Fruit fly (Drosophila melanogaster) whole organism, embryonic: Measurements from ENCODE around the gene CG31875.

ENCODE experiments used
- B-H2 ChIP-seq: fragments of 200-800 bp; sonication (Bioruptor generic); optimal IDR thresholded peaks from 2 replicates; lab custom pipeline; 2018; ENCODE audit warnings: missing biosample characterization, mild to moderate bottlenecking, missing genetic modification characterization
- CG1024 ChIP-seq: fragments of 200-800 bp; sonication (Bioruptor generic); IDR thresholded peaks from 2 replicates; pipeline ENCODE4 v1.3.6; 2022; ENCODE audit warnings: missing biosample characterization, missing genetic modification characterization
- CG11085 ChIP-seq: fragments of 200-800 bp; sonication (Bioruptor generic); IDR thresholded peaks from 2 replicates; pipeline ENCODE4 v1.3.6; 2022; ENCODE audit warnings: missing biosample characterization, missing genetic modification characterization
- CG11398 ChIP-seq: fragments of 200-800 bp; sonication (Bioruptor generic); optimal IDR thresholded peaks from 2 replicates; lab custom pipeline; 2016; ENCODE audit warnings: missing biosample characterization, missing genetic modification characterization
- CG13296 ChIP-seq: fragments of 200-800 bp; sonication (Bioruptor generic); optimal IDR thresholded peaks from 3 replicates; lab custom pipeline; 2018; ENCODE audit warnings: missing biosample characterization, mild to moderate bottlenecking, missing genetic modification characterization
- CG14441 ChIP-seq: fragments of 200-800 bp; sonication (Bioruptor generic); IDR thresholded peaks from 2 replicates; pipeline ENCODE4 v1.3.6; 2022; ENCODE audit warnings: missing biosample characterization, missing genetic modification characterization
- CG14667 ChIP-seq: fragments of 200-800 bp; sonication (Bioruptor generic); IDR thresholded peaks from 2 replicates; pipeline ENCODE4 v1.3.6; 2022; ENCODE audit warnings: missing biosample characterization, missing genetic modification characterization
- CG14860 ChIP-seq: fragments of 200-800 bp; sonication (Bioruptor generic); IDR thresholded peaks from 3 replicates; pipeline ENCODE4 v1.3.6; 2022; ENCODE audit warnings: missing biosample characterization, missing genetic modification characterization; ENCODE audit not compliant: partially characterized antibody
- CG1603 ChIP-seq: fragments of 200-800 bp; sonication (Bioruptor generic); optimal IDR thresholded peaks from 2 replicates; lab custom pipeline; 2019; ENCODE audit warnings: missing biosample characterization, mild to moderate bottlenecking, missing genetic modification characterization, moderate library complexity
- CG16815 ChIP-seq: fragments of 200-800 bp; sonication (Bioruptor generic); optimal IDR thresholded peaks from 3 replicates; lab custom pipeline; 2017; ENCODE audit warnings: missing biosample characterization, mild to moderate bottlenecking, missing genetic modification characterization
- CG18599 ChIP-seq: fragments of 200-800 bp; sonication (Bioruptor generic); optimal IDR thresholded peaks from 3 replicates; lab custom pipeline; 2017; ENCODE audit warnings: missing biosample characterization, missing genetic modification characterization, mild to moderate bottlenecking, moderate library complexity, missing genetic modification reagents
- CG18619 ChIP-seq: fragments of 200-800 bp; sonication (Bioruptor generic); optimal IDR thresholded peaks from 3 replicates; lab custom pipeline; 2017; ENCODE audit warnings: missing biosample characterization, mild to moderate bottlenecking, missing genetic modification characterization
- CG2889 ChIP-seq: fragments of 200-800 bp; sonication (Bioruptor generic); IDR thresholded peaks from 3 replicates; pipeline ENCODE4 v1.3.6; 2022; ENCODE audit warnings: missing biosample characterization, missing genetic modification characterization
- CG30431 ChIP-seq: fragments of 200-800 bp; sonication (Bioruptor generic); optimal IDR thresholded peaks from 2 replicates; lab custom pipeline; 2017; ENCODE audit warnings: missing biosample characterization, missing genetic modification characterization
- CG3065 ChIP-seq: fragments of 200-800 bp; sonication (Bioruptor generic); optimal IDR thresholded peaks from 2 replicates; lab custom pipeline; 2016; ENCODE audit warnings: missing biosample characterization, missing genetic modification characterization
- CG4282 ChIP-seq: fragments of 200-800 bp; sonication (Bioruptor generic); optimal IDR thresholded peaks from 2 replicates; lab custom pipeline; 2016; ENCODE audit warnings: missing biosample characterization, missing genetic modification characterization
- CG6683 ChIP-seq: fragments of 200-800 bp; sonication (Bioruptor generic); optimal IDR thresholded peaks from 2 replicates; lab custom pipeline; 2017; ENCODE audit warnings: missing biosample characterization, mild to moderate bottlenecking, missing genetic modification characterization, missing genetic modification reagents
- CG7786 ChIP-seq: fragments of 200-800 bp; sonication (Bioruptor generic); optimal IDR thresholded peaks from 2 replicates; lab custom pipeline; 2016; ENCODE audit warnings: missing biosample characterization, missing genetic modification characterization
- CG7839 ChIP-seq: fragments of 200-800 bp; sonication (Bioruptor generic); optimal IDR thresholded peaks from 3 replicates; lab custom pipeline; 2018; ENCODE audit warnings: missing biosample characterization, mild to moderate bottlenecking, missing genetic modification characterization, moderate library complexity
- CG8924 ChIP-seq: fragments of 200-800 bp; optimal IDR thresholded peaks from 3 replicates; lab custom pipeline; 2019; ENCODE audit warnings: missing biosample characterization, mild to moderate bottlenecking, missing genetic modification characterization, moderate library complexity
- CG9932 ChIP-seq: fragments of 200-800 bp; sonication (Bioruptor generic); IDR thresholded peaks from 2 replicates; pipeline ENCODE4 v1.3.6; 2022; ENCODE audit warnings: missing biosample characterization, missing genetic modification characterization
- E2f2 ChIP-seq: fragments of 200-800 bp; sonication (Bioruptor generic); IDR thresholded peaks from 2 replicates; pipeline ENCODE4 v1.3.6; 2022; ENCODE audit warnings: missing biosample characterization, missing genetic modification characterization
- Fer1 ChIP-seq: fragments of 200-800 bp; sonication (Bioruptor generic); optimal IDR thresholded peaks from 2 replicates; lab custom pipeline; 2017; ENCODE audit warnings: missing biosample characterization, mild to moderate bottlenecking, missing genetic modification characterization
- Gug ChIP-seq: fragments of 200-800 bp; sonication (Bioruptor generic); IDR thresholded peaks from 4 replicates; pipeline ENCODE4 v1.3.6; 2022; ENCODE audit warnings: missing biosample characterization, missing genetic modification characterization
- Nf-YC ChIP-seq: fragments of 200-800 bp; optimal IDR thresholded peaks from 3 replicates; lab custom pipeline; 2019; ENCODE audit warnings: missing biosample characterization, mild to moderate bottlenecking, missing genetic modification characterization, moderate library complexity
- Ssrp ChIP-seq: fragments of 200-800 bp; sonication (Bioruptor generic); optimal IDR thresholded peaks from 2 replicates; lab custom pipeline; 2018; ENCODE audit warnings: missing biosample characterization, mild to moderate bottlenecking, missing genetic modification characterization, moderate library complexity
- Vsx1 ChIP-seq: fragments of 200-800 bp; sonication (Bioruptor generic); optimal IDR thresholded peaks from 2 replicates; lab custom pipeline; 2017; ENCODE audit warnings: missing biosample characterization, mild to moderate bottlenecking, missing genetic modification characterization, missing genetic modification reagents
- abd-A ChIP-seq: fragments of 200-800 bp; sonication (Bioruptor generic); optimal IDR thresholded peaks from 3 replicates; lab custom pipeline; 2019; ENCODE audit warnings: missing biosample characterization, mild to moderate bottlenecking, missing genetic modification characterization, moderate library complexity
- ase ChIP-seq: fragments of 200-800 bp; sonication (Bioruptor generic); IDR thresholded peaks from 3 replicates; pipeline ENCODE4 v1.3.6; 2022; ENCODE audit warnings: missing biosample characterization, missing genetic modification characterization
- az2 ChIP-seq: fragments of 200-800 bp; sonication (Bioruptor generic); optimal IDR thresholded peaks from 3 replicates; lab custom pipeline; 2016; ENCODE audit warnings: missing biosample characterization, missing genetic modification characterization
- cas ChIP-seq: fragments of 200-800 bp; sonication (Bioruptor generic); IDR thresholded peaks from 2 replicates; pipeline ENCODE4 v1.3.6; 2022; ENCODE audit warnings: missing biosample characterization, missing genetic modification characterization
- cg ChIP-seq: fragments of 200-800 bp; sonication (Bioruptor generic); optimal IDR thresholded peaks from 3 replicates; lab custom pipeline; 2019; ENCODE audit warnings: missing biosample characterization, mild to moderate bottlenecking, missing genetic modification characterization, moderate library complexity
- chm ChIP-seq: fragments of 200-800 bp; sonication (Bioruptor generic); IDR thresholded peaks from 2 replicates; pipeline ENCODE4 v1.3.6; 2022; ENCODE audit warnings: missing biosample characterization, missing genetic modification characterization
- en ChIP-seq: fragments of 200-800 bp; sonication (Bioruptor generic); optimal IDR thresholded peaks from 2 replicates; lab custom pipeline; 2016; ENCODE audit warnings: missing biosample characterization, missing genetic modification characterization
- fd64A ChIP-seq: fragments of 200-800 bp; sonication (Bioruptor generic); optimal IDR thresholded peaks from 3 replicates; lab custom pipeline; 2018; ENCODE audit warnings: missing biosample characterization, mild to moderate bottlenecking, missing genetic modification characterization
- her ChIP-seq: fragments of 200-800 bp; sonication (Bioruptor generic); optimal IDR thresholded peaks from 2 replicates; lab custom pipeline; 2016; ENCODE audit warnings: missing biosample characterization, missing genetic modification characterization
- kah ChIP-seq: fragments of 200-800 bp; sonication (Bioruptor generic); optimal IDR thresholded peaks from 2 replicates; lab custom pipeline; 2018; ENCODE audit warnings: missing biosample characterization, mild to moderate bottlenecking, missing genetic modification characterization
- lab ChIP-seq: fragments of 200-800 bp; sonication (Bioruptor generic); optimal IDR thresholded peaks from 3 replicates; lab custom pipeline; 2017; ENCODE audit warnings: missing biosample characterization, missing genetic modification characterization, mild to moderate bottlenecking, moderate library complexity, missing genetic modification reagents
- nerfin-1 ChIP-seq: fragments of 200-800 bp; sonication (Bioruptor generic); optimal IDR thresholded peaks from 3 replicates; lab custom pipeline; 2019; ENCODE audit warnings: missing biosample characterization, mild to moderate bottlenecking, missing genetic modification characterization, moderate library complexity
- onecut ChIP-seq: fragments of 200-800 bp; sonication (Bioruptor generic); IDR thresholded peaks from 2 replicates; pipeline ENCODE4 v1.3.6; 2022; ENCODE audit warnings: missing biosample characterization, missing genetic modification characterization
- peb ChIP-seq: fragments of 200-800 bp; sonication (Bioruptor generic); IDR thresholded peaks from 2 replicates; pipeline ENCODE4 v1.3.6; 2022; ENCODE audit warnings: missing biosample characterization, missing genetic modification characterization
- pros ChIP-seq: fragments of 200-800 bp; sonication (Bioruptor generic); optimal IDR thresholded peaks from 3 replicates; lab custom pipeline; 2019; ENCODE audit warnings: missing biosample characterization, mild to moderate bottlenecking, missing genetic modification characterization, moderate library complexity
- ro ChIP-seq: fragments of 200-800 bp; sonication (Bioruptor generic); IDR thresholded peaks from 2 replicates; pipeline ENCODE4 v1.3.6; 2022; ENCODE audit warnings: missing biosample characterization, missing genetic modification characterization
- run ChIP-seq: fragments of 200-800 bp; sonication (Bioruptor generic); optimal IDR thresholded peaks from 3 replicates; lab custom pipeline; 2018; ENCODE audit warnings: missing biosample characterization, mild to moderate bottlenecking, missing genetic modification characterization
- salm ChIP-seq: fragments of 200-800 bp; sonication (Bioruptor generic); optimal IDR thresholded peaks from 2 replicates; lab custom pipeline; 2018; ENCODE audit warnings: missing biosample characterization, mild to moderate bottlenecking, missing genetic modification characterization
- tup ChIP-seq: fragments of 200-800 bp; sonication (Bioruptor generic); optimal IDR thresholded peaks from 2 replicates; lab custom pipeline; 2016; ENCODE audit warnings: missing biosample characterization, mild to moderate bottlenecking, missing genetic modification characterization, moderate library complexity
- wdn ChIP-seq: fragments of 200-800 bp; sonication (Bioruptor generic); IDR thresholded peaks from 2 replicates; pipeline ENCODE4 v1.3.6; 2022; ENCODE audit warnings: missing biosample characterization, missing genetic modification characterization
- wor ChIP-seq: fragments of 200-800 bp; sonication (Bioruptor generic); IDR thresholded peaks from 2 replicates; pipeline ENCODE4 v1.3.6; 2022; ENCODE audit warnings: missing biosample characterization, missing genetic modification characterization
- zen ChIP-seq: fragments of 200-800 bp; sonication (Bioruptor generic); optimal IDR thresholded peaks from 3 replicates; lab custom pipeline; 2018; ENCODE audit warnings: missing biosample characterization, mild to moderate bottlenecking, missing genetic modification characterization, moderate library complexity

CG31875 gene

dm6 chr2L:9966983-9967737 is 35.4 kb downstream of the CG31875 start, which contains the start of the genes Dref and RpL13 (continued):
- peak; percentile 93 for TF ChIP-seq Vsx1 (GFP tag; lab: Kevin White, UChicago)
- peak; percentile 85 for TF ChIP-seq CG8924
- TF ChIP-seq CG1603 (tag; lab: Kevin White, UChicago), result peak; percentile 90
- TF ChIP-seq cas (GFP tag; lab: Robert Waterston, UW), result no peak
- TF ChIP-seq CG2889, result no peak
- peak; percentile 82 for TF ChIP-seq CG7839
- TF ChIP-seq Gug (GFP tag; lab: Robert Waterston, UW), result peak; percentile 13; the same call in 1 of the 4 replicates
- peak; percentile 84 for TF ChIP-seq salm (tag; lab: Kevin White, UChicago)
- TF ChIP-seq run (tag; lab: Kevin White, UChicago), result peak; percentile 78
- TF ChIP-seq Fer1 (GFP tag; lab: Kevin White, UChicago), result peak; percentile 95
- TF ChIP-seq CG16815, result peak; percentile 31
- peak; percentile 92 for TF ChIP-seq CG18599 (GFP tag; lab: Kevin White, UChicago)
- TF ChIP-seq CG7786, result peak; percentile 81
- TF ChIP-seq E2f2 (GFP tag; lab: Robert Waterston, UW), result peak; percentile 84
- TF ChIP-seq CG30431, result peak; percentile 49
- peak; percentile 96 for TF ChIP-seq lab (GFP tag; lab: Kevin White, UChicago)
- TF ChIP-seq kah, result peak; percentile 90
- peak; percentile 75 for TF ChIP-seq wdn
- no peak for TF ChIP-seq cg (GFP tag; lab: Kevin White, UChicago)
- TF ChIP-seq nerfin-1 (tag; lab: Kevin White, UChicago), result peak; percentile 84
- peak; percentile 88 for TF ChIP-seq her (GFP tag; lab: Kevin White, UChicago)
- TF ChIP-seq ro, result no peak
- TF ChIP-seq CG14860 (GFP tag; lab: Robert Waterston, UW), result peak; percentile 83
- peak; percentile 67 for TF ChIP-seq zen (tag; lab: Kevin White, UChicago)
- TF ChIP-seq ase, result peak; percentile 73; the same call in 2 of the 3 replicates
- peak; percentile 86 for TF ChIP-seq en
- peak; percentile 66 for TF ChIP-seq az2
- TF ChIP-seq Ssrp (tag; lab: Kevin White, UChicago), result peak; percentile 56
- TF ChIP-seq CG13296, result peak; percentile 97
- TF ChIP-seq CG11085 (GFP tag; lab: Robert Waterston, UW), result peak; percentile 49; the same call in 1 of the 2 replicates
- no peak for TF ChIP-seq abd-A (tag; lab: Kevin White, UChicago)
- TF ChIP-seq chm (GFP tag; lab: Robert Waterston, UW), result peak; percentile 95
- TF ChIP-seq tup, result peak; percentile 54
- peak; percentile 83 for TF ChIP-seq Nf-YC (tag; lab: Kevin White, UChicago)
- TF ChIP-seq pros (GFP tag; lab: Kevin White, UChicago), result peak; percentile 60
- TF ChIP-seq B-H2 (GFP tag; lab: Kevin White, UChicago), result peak; percentile 93
- TF ChIP-seq CG3065 (GFP tag; lab: Kevin White, UChicago), result peak; percentile 51
- peak; percentile 92 for TF ChIP-seq CG18619 (GFP tag; lab: Kevin White, UChicago)
- TF ChIP-seq CG14667 (GFP tag; lab: Robert Waterston, UW), result peak; percentile 16; the same call in 1 of the 2 replicates
- peak; percentile 50; the same call in 1 of the 2 replicates for TF ChIP-seq peb (GFP tag; lab: Robert Waterston, UW)
- TF ChIP-seq CG4282 (GFP tag; lab: Kevin White, UChicago), result peak; percentile 83
- TF ChIP-seq CG6683 (GFP tag; lab: Kevin White, UChicago), result peak; percentile 84
- peak; percentile 94 for TF ChIP-seq fd64A (GFP tag; lab: Kevin White, UChicago)
- peak; percentile 69 for TF ChIP-seq CG1024
- no peak for TF ChIP-seq wor (GFP tag; lab: Robert Waterston, UW)
- TF ChIP-seq CG11398, result peak; percentile 89
- TF ChIP-seq CG9932 (GFP tag; lab: Robert Waterston, UW), result peak; percentile 73
- peak; percentile 93 for TF ChIP-seq onecut (GFP tag; lab: Robert Waterston, UW)
- peak; percentile 43 for TF ChIP-seq CG14441 (GFP tag; lab: Robert Waterston, UW)
